Fruit fly (Drosophila melanogaster) whole organism, embryonic: ENCODE measurements around the gene CG3104.

Source experiments
- Atf-2 ChIP-seq: fragments of 200-800 bp; sonication (Bioruptor generic); optimal IDR thresholded peaks from 2 replicates; lab custom pipeline; 2016; ENCODE audit warnings: missing biosample characterization, missing genetic modification characterization
- Blimp-1 ChIP-seq: fragments of 200-800 bp; sonication (Bioruptor generic); optimal IDR thresholded peaks from 3 replicates; lab custom pipeline; 2018; ENCODE audit warnings: missing biosample characterization, missing genetic modification characterization, mild to moderate bottlenecking, moderate library complexity, missing genetic modification reagents
- CG10543 ChIP-seq: fragments of 200-800 bp; sonication (Bioruptor generic); optimal IDR thresholded peaks from 3 replicates; lab custom pipeline; 2017; ENCODE audit warnings: missing biosample characterization, mild to moderate bottlenecking, missing genetic modification characterization, moderate library complexity
- CG11247 ChIP-seq: fragments of 200-800 bp; sonication (Bioruptor generic); IDR thresholded peaks from 2 replicates; pipeline ENCODE4 v1.3.6; 2022; ENCODE audit warnings: missing biosample characterization, missing genetic modification characterization
- CG11456 ChIP-seq: fragments of 200-800 bp; sonication (Bioruptor generic); IDR thresholded peaks from 3 replicates; pipeline ENCODE4 v1.3.6; 2022; ENCODE audit warnings: missing biosample characterization, missing genetic modification characterization
- CG12769 ChIP-seq: fragments of 200-800 bp; sonication (Bioruptor generic); optimal IDR thresholded peaks from 2 replicates; lab custom pipeline; 2019; ENCODE audit warnings: missing biosample characterization, mild to moderate bottlenecking, missing genetic modification characterization, moderate library complexity
- CG13775 ChIP-seq: fragments of 200-800 bp; sonication (Bioruptor generic); optimal IDR thresholded peaks from 3 replicates; lab custom pipeline; 2017; ENCODE audit warnings: missing biosample characterization, mild to moderate bottlenecking, missing genetic modification characterization
- CG1832 ChIP-seq: fragments of 200-800 bp; sonication (Bioruptor generic); optimal IDR thresholded peaks from 2 replicates; lab custom pipeline; 2017; ENCODE audit warnings: missing biosample characterization, mild to moderate bottlenecking, missing genetic modification characterization, inconsistent platforms
- CG34224 ChIP-seq: fragments of 200-800 bp; sonication (Bioruptor generic); IDR thresholded peaks from 3 replicates; pipeline ENCODE4 v1.3.6; 2022; ENCODE audit warnings: missing biosample characterization, missing genetic modification characterization; ENCODE audit not compliant: partially characterized antibody
- CG4404 ChIP-seq: fragments of 200-800 bp; sonication (Bioruptor generic); IDR thresholded peaks from 2 replicates; pipeline ENCODE4 v1.3.6; 2022; ENCODE audit warnings: missing biosample characterization, missing genetic modification characterization
- CG4617 ChIP-seq: fragments of 200-800 bp; sonication (Bioruptor generic); optimal IDR thresholded peaks from 3 replicates; lab custom pipeline; 2016; ENCODE audit warnings: missing biosample characterization, missing genetic modification characterization, borderline replicate concordance
- CG6765 ChIP-seq: fragments of 200-800 bp; sonication (Bioruptor generic); optimal IDR thresholded peaks from 3 replicates; lab custom pipeline; 2017; ENCODE audit warnings: missing biosample characterization, mild to moderate bottlenecking, missing genetic modification characterization
- CG6854 ChIP-seq: fragments of 200-800 bp; sonication (Bioruptor generic); optimal IDR thresholded peaks from 3 replicates; lab custom pipeline; 2017; ENCODE audit warnings: missing biosample characterization, mild to moderate bottlenecking, missing genetic modification characterization
- CG7357 ChIP-seq: fragments of 200-800 bp; sonication (Bioruptor generic); IDR thresholded peaks from 3 replicates; pipeline ENCODE4 v1.3.6; 2022; ENCODE audit warnings: missing biosample characterization, missing genetic modification characterization
- CG8290 ChIP-seq, 3 experiments: fragments of 200-800 bp; sonication (Bioruptor generic); optimal IDR thresholded peaks; 2 replicates each; lab custom pipeline; 2016 to 2019; ENCODE audit warnings: missing biosample characterization in 3 of 3, missing genetic modification characterization in 3 of 3, mild to moderate bottlenecking in 2 of 3, moderate library complexity in 1 of 3
- CG8924 ChIP-seq: fragments of 200-800 bp; optimal IDR thresholded peaks from 3 replicates; lab custom pipeline; 2019; ENCODE audit warnings: missing biosample characterization, mild to moderate bottlenecking, missing genetic modification characterization, moderate library complexity
- Dip2 ChIP-seq: fragments of 200-800 bp; sonication (Bioruptor generic); IDR thresholded peaks from 2 replicates; pipeline ENCODE4 v1.3.6; 2022; ENCODE audit warnings: missing biosample characterization, missing genetic modification characterization
- Doc3 ChIP-seq: fragments of 200-800 bp; sonication (Bioruptor generic); IDR thresholded peaks from 3 replicates; pipeline ENCODE4 v1.3.6; 2022; ENCODE audit warnings: missing biosample characterization, missing genetic modification characterization; ENCODE audit not compliant: partially characterized antibody
- Dp ChIP-seq: fragments of 200-800 bp; sonication (Bioruptor generic); optimal IDR thresholded peaks from 2 replicates; lab custom pipeline; 2018; ENCODE audit warnings: missing biosample characterization, mild to moderate bottlenecking, missing genetic modification characterization, moderate library complexity
- Fer1 ChIP-seq: fragments of 200-800 bp; sonication (Bioruptor generic); optimal IDR thresholded peaks from 2 replicates; lab custom pipeline; 2017; ENCODE audit warnings: missing biosample characterization, mild to moderate bottlenecking, missing genetic modification characterization
- HLHmδ ChIP-seq: fragments of 200-800 bp; sonication (Bioruptor generic); optimal IDR thresholded peaks from 2 replicates; lab custom pipeline; 2018; ENCODE audit warnings: missing biosample characterization, mild to moderate bottlenecking, missing genetic modification characterization, moderate library complexity
- HmgD ChIP-seq: fragments of 200-800 bp; sonication (Bioruptor generic); optimal IDR thresholded peaks from 3 replicates; lab custom pipeline; 2016; ENCODE audit warnings: missing biosample characterization, missing genetic modification characterization
- Kr ChIP-seq: fragments of 200-800 bp; sonication (Bioruptor generic); optimal IDR thresholded peaks from 2 replicates; lab custom pipeline; 2017; ENCODE audit warnings: missing biosample characterization, mild to moderate bottlenecking, missing genetic modification characterization
- Lim3 ChIP-seq: fragments of 200-800 bp; sonication (Bioruptor generic); IDR thresholded peaks from 2 replicates; pipeline ENCODE4 v1.3.6; 2022; ENCODE audit warnings: missing biosample characterization, missing genetic modification characterization
- Rfx ChIP-seq: fragments of 200-800 bp; sonication (Bioruptor generic); IDR thresholded peaks from 2 replicates; pipeline ENCODE4 v1.3.6; 2022; ENCODE audit warnings: missing biosample characterization, missing genetic modification characterization
- Xrp1 ChIP-seq: fragments of 200-800 bp; sonication (Bioruptor generic); IDR thresholded peaks from 2 replicates; pipeline ENCODE4 v1.3.6; 2022; ENCODE audit warnings: missing biosample characterization, missing genetic modification characterization
- bowl ChIP-seq: fragments of 200-800 bp; sonication (Bioruptor generic); IDR thresholded peaks from 2 replicates; pipeline ENCODE4 v1.3.6; 2022; ENCODE audit warnings: missing biosample characterization, missing genetic modification characterization
- cad ChIP-seq: fragments of >200 bp; optimal IDR thresholded peaks from 2 replicates; lab custom pipeline; 2017; ENCODE audit warnings: missing biosample characterization, missing genetic modification characterization
- cg ChIP-seq: fragments of 200-800 bp; sonication (Bioruptor generic); optimal IDR thresholded peaks from 3 replicates; lab custom pipeline; 2019; ENCODE audit warnings: missing biosample characterization, mild to moderate bottlenecking, missing genetic modification characterization, moderate library complexity
- crp ChIP-seq, 2 experiments: fragments of 200-800 bp; sonication (Bioruptor generic); optimal IDR thresholded peaks; 2 replicates in 1 of 2; 3 replicates in 1 of 2; lab custom pipeline; 2017; ENCODE audit warnings: missing biosample characterization in 2 of 2, missing genetic modification characterization in 2 of 2, mild to moderate bottlenecking in 1 of 2, moderate library complexity in 1 of 2
- ewg ChIP-seq: fragments of 200-800 bp; sonication (Bioruptor generic); optimal IDR thresholded peaks from 3 replicates; lab custom pipeline; 2017; ENCODE audit warnings: mild to moderate bottlenecking, missing biosample characterization, missing genetic modification reagents, missing genetic modification characterization
- grau ChIP-seq: fragments of 200-800 bp; optimal IDR thresholded peaks from 3 replicates; lab custom pipeline; 2019; ENCODE audit warnings: missing biosample characterization, mild to moderate bottlenecking, missing genetic modification characterization, moderate library complexity
- h ChIP-seq: fragments of >200 bp; optimal IDR thresholded peaks from 2 replicates; lab custom pipeline; 2017
- ind ChIP-seq: fragments of 200-800 bp; sonication (Bioruptor generic); optimal IDR thresholded peaks from 3 replicates; lab custom pipeline; 2016; ENCODE audit warnings: missing biosample characterization, missing genetic modification characterization
- insv ChIP-seq, 2 experiments: fragments of 200-800 bp; sonication (Bioruptor generic); optimal IDR thresholded peaks; 3 replicates each; lab custom pipeline; 2016 to 2018; ENCODE audit warnings: missing biosample characterization in 2 of 2, missing genetic modification characterization in 2 of 2
- klu ChIP-seq: fragments of 200-800 bp; sonication (Bioruptor generic); IDR thresholded peaks from 2 replicates; pipeline ENCODE4 v1.3.6; 2022; ENCODE audit warnings: missing biosample characterization, missing genetic modification characterization
- lola ChIP-seq, 3 experiments: fragments of >200 bp in 2 of 3; fragments of 200-800 bp in 1 of 3; sonication (Bioruptor generic) in 1 of 3; optimal IDR thresholded peaks; 2 replicates each; lab custom pipeline; 2017 to 2019; ENCODE audit warnings: missing biosample characterization in 3 of 3, missing genetic modification characterization in 3 of 3, mild to moderate bottlenecking in 1 of 3, moderate library complexity in 1 of 3
- mld ChIP-seq: fragments of 200-800 bp; sonication (Bioruptor generic); IDR thresholded peaks from 3 replicates; pipeline ENCODE4 v1.3.6; 2022; ENCODE audit warnings: missing biosample characterization, missing genetic modification characterization; ENCODE audit not compliant: partially characterized antibody
- nerfin-2 ChIP-seq: fragments of 200-800 bp; sonication (Bioruptor generic); IDR thresholded peaks from 2 replicates; pipeline ENCODE4 v1.3.6; 2022; ENCODE audit warnings: missing biosample characterization, missing genetic modification characterization; ENCODE audit not compliant: partially characterized antibody
- phol ChIP-seq: fragments of 200-800 bp; sonication (Bioruptor generic); optimal IDR thresholded peaks from 3 replicates; lab custom pipeline; 2018; ENCODE audit warnings: missing biosample characterization, mild to moderate bottlenecking, missing genetic modification characterization, moderate library complexity
- psq ChIP-seq: fragments of 200-800 bp; sonication (Bioruptor generic); optimal IDR thresholded peaks from 2 replicates; lab custom pipeline; 2017; ENCODE audit warnings: missing biosample characterization, missing genetic modification characterization
- pzg ChIP-seq: fragments of 200-800 bp; sonication (Bioruptor generic); optimal IDR thresholded peaks from 3 replicates; lab custom pipeline; 2018; ENCODE audit warnings: missing biosample characterization, mild to moderate bottlenecking, missing genetic modification characterization, moderate library complexity
- sisA ChIP-seq: fragments of 200-800 bp; sonication (Bioruptor generic); IDR thresholded peaks from 2 replicates; pipeline ENCODE4 v1.3.6; 2022; ENCODE audit warnings: missing biosample characterization, missing genetic modification characterization
- slou ChIP-seq: fragments of 200-800 bp; sonication (Bioruptor generic); optimal IDR thresholded peaks from 3 replicates; lab custom pipeline; 2016; ENCODE audit warnings: missing biosample characterization, missing genetic modification characterization
- slp2 ChIP-seq: fragments of 200-800 bp; sonication (Bioruptor generic); optimal IDR thresholded peaks from 2 replicates; lab custom pipeline; 2016; ENCODE audit warnings: missing biosample characterization, missing genetic modification characterization
- stc ChIP-seq: fragments of 200-800 bp; sonication (Bioruptor generic); IDR thresholded peaks from 2 replicates; pipeline ENCODE4 v1.3.6; 2022; ENCODE audit warnings: missing biosample characterization, missing genetic modification characterization
- vfl ChIP-seq: fragments of 200-800 bp; sonication (Bioruptor generic); optimal IDR thresholded peaks from 2 replicates; lab custom pipeline; 2016; ENCODE audit warnings: missing biosample characterization, missing genetic modification characterization
- wdn ChIP-seq: fragments of 200-800 bp; sonication (Bioruptor generic); IDR thresholded peaks from 2 replicates; pipeline ENCODE4 v1.3.6; 2022; ENCODE audit warnings: missing biosample characterization, missing genetic modification characterization
- yki ChIP-seq: fragments of >200 bp; optimal IDR thresholded peaks from 3 replicates; lab custom pipeline; 2018
- zen2 ChIP-seq: fragments of 200-800 bp; sonication (Bioruptor generic); IDR thresholded peaks from 3 replicates; pipeline ENCODE4 v1.3.6; 2022; ENCODE audit warnings: missing biosample characterization, missing genetic modification characterization; ENCODE audit not compliant: partially characterized antibody

CG3104 gene

dm6 chr2L:2829637-2830340 lies 25.8 kb downstream of the CG3104 start, which contains the start of gene Duox (continued):
- no peak for TF ChIP-seq pzg
- TF ChIP-seq wdn (GFP tag; lab: Robert Waterston, UW) = no peak
- peak; percentile 70 for TF ChIP-seq psq (GFP tag; lab: Kevin White, UChicago)
- TF ChIP-seq mld = no peak
- TF ChIP-seq CG4404 (GFP tag; lab: Robert Waterston, UW) = no peak
- no peak for TF ChIP-seq crp (GFP tag; optimal IDR thresholded peaks at IDR 0.05; lab: Kevin White, UChicago)
- TF ChIP-seq yki = no peak
- no peak for TF ChIP-seq Atf-2 (GFP tag; lab: Kevin White, UChicago)
- no peak for TF ChIP-seq Xrp1 (GFP tag; lab: Robert Waterston, UW)
- no peak for TF ChIP-seq stc (GFP tag; lab: Robert Waterston, UW)
- TF ChIP-seq Fer1 (GFP tag; lab: Kevin White, UChicago) = no peak
- TF ChIP-seq CG8924 = no peak
- TF ChIP-seq CG12769 (tag; lab: Kevin White, UChicago) = peak; percentile 76
- TF ChIP-seq CG7357 (GFP tag; lab: Robert Waterston, UW) = no peak
- no peak for TF ChIP-seq CG6854
- TF ChIP-seq klu = no peak
- TF ChIP-seq phol (tag; lab: Kevin White, UChicago) = no peak
- TF ChIP-seq zen2 (GFP tag; lab: Robert Waterston, UW) = peak; percentile 35; the same call in 2 of the 3 replicates
- no peak for TF ChIP-seq ind (GFP tag; lab: Kevin White, UChicago)
- TF ChIP-seq HLHmδ (GFP tag; lab: Kevin White, UChicago) = peak; percentile 84
- 0 out of 3 replicates have a peak, but pooled peaks have one; percentile 3 for TF ChIP-seq CG11456 (GFP tag; lab: Robert Waterston, UW)
- no peak for TF ChIP-seq CG10543 (GFP tag; lab: Kevin White, UChicago)
- no peak for TF ChIP-seq bowl (GFP tag; lab: Robert Waterston, UW)
- no peak for TF ChIP-seq Blimp-1 (GFP tag; lab: Kevin White, UChicago)
- TF ChIP-seq CG8290 (GFP tag; optimal IDR thresholded peaks at IDR 0.05; lab: Kevin White, UChicago) = no peak
- TF ChIP-seq CG8290 (tag; optimal IDR thresholded peaks at IDR 0.05; lab: Kevin White, UChicago) = peak in 1 of 2 experiments; percentile 54
- TF ChIP-seq insv (GFP tag; optimal IDR thresholded peaks at IDR 0.05; lab: Kevin White, UChicago) = no peak
- no peak for TF ChIP-seq sisA
- no peak for TF ChIP-seq grau (tag; lab: Kevin White, UChicago)
- TF ChIP-seq lola (GFP tag; optimal IDR thresholded peaks at IDR 0.05; lab: Kevin White, UChicago) = no peak
- no peak for TF ChIP-seq CG13775 (GFP tag; lab: Kevin White, UChicago)
- TF ChIP-seq CG1832 (GFP tag; lab: Kevin White, UChicago) = peak; percentile 20
- TF ChIP-seq CG34224 (GFP tag; lab: Robert Waterston, UW) = 0 out of 3 replicates have a peak, but pooled peaks have one; percentile 15
- no peak for TF ChIP-seq Kr (GFP tag; lab: Kevin White, UChicago)
- no peak for TF ChIP-seq cad (GFP tag; lab: Kevin White, UChicago)
- TF ChIP-seq ewg (GFP tag; lab: Kevin White, UChicago) = no peak
- no peak for TF ChIP-seq slp2 (GFP tag; lab: Kevin White, UChicago)
- TF ChIP-seq Lim3 (GFP tag; lab: Robert Waterston, UW) = no peak
- TF ChIP-seq Dp (GFP tag; lab: Kevin White, UChicago) = no peak
- no peak for TF ChIP-seq CG4617
- TF ChIP-seq slou (GFP tag; lab: Kevin White, UChicago) = no peak
- no peak for TF ChIP-seq Doc3 (GFP tag; lab: Robert Waterston, UW)
- no peak for TF ChIP-seq CG11247 (GFP tag; lab: Robert Waterston, UW)
- no peak for TF ChIP-seq Rfx (GFP tag; lab: Robert Waterston, UW)
- TF ChIP-seq Dip2 (GFP tag; lab: Robert Waterston, UW) = no peak
- TF ChIP-seq cg (GFP tag; lab: Kevin White, UChicago) = peak; percentile 87
- no peak for TF ChIP-seq h
- TF ChIP-seq nerfin-2 = no peak
- no peak for TF ChIP-seq CG6765 (GFP tag; lab: Kevin White, UChicago)
- no peak for TF ChIP-seq vfl (GFP tag; lab: Kevin White, UChicago)
- no peak for TF ChIP-seq HmgD (GFP tag; lab: Kevin White, UChicago)
